Fruit fly (Drosophila melanogaster): ENCODE data around the gene CG34263.

- TF ChIP-seq CTCF (optimal IDR thresholded peaks at IDR 0.05) (no peak), CG8478 (optimal IDR thresholded peaks at IDR 0.05) (no peak)
These were observed 16.6 kb upstream of the CG34263 start for dm6 chr3L:282276-282675.
